Fruit fly (Drosophila melanogaster): Measurements from ENCODE around the gene CG46468.
A peak's percentile ranks its signal among the peaks of the same experiment; 100 is the strongest.

Gene CG46468

dm6 chr2L:9598390-9598789 is 33.2 kb upstream of the CG46468 start (continued):
- TF ChIP-seq E2f2 (GFP tag; IDR thresholded peaks at IDR 0.05) (peak; percentile 49; the same call in 1 of the 2 replicates), onecut (GFP tag; IDR thresholded peaks at IDR 0.05) (peak; percentile 74), dimm (GFP tag; IDR thresholded peaks at IDR 0.05) (peak; percentile 44; the same call in 1 of the 2 replicates), Sox100B (GFP tag; optimal IDR thresholded peaks at IDR 0.05) (peak; percentile 49), Ssrp (tag; optimal IDR thresholded peaks at IDR 0.05) (peak; percentile 71), CG32772 (GFP tag; IDR thresholded peaks at IDR 0.05) (peak; percentile 81), H2.0 (GFP tag; IDR thresholded peaks at IDR 0.05) (peak; percentile 75), wdn (GFP tag; IDR thresholded peaks at IDR 0.05) (no peak), CG8478 (optimal IDR thresholded peaks at IDR 0.05) (no peak), CG10979 (tag; optimal IDR thresholded peaks at IDR 0.05) (peak; percentile 86), CG4360 (GFP tag; IDR thresholded peaks at IDR 0.05) (peak; percentile 66), CG4730 (GFP tag; IDR thresholded peaks at IDR 0.05) (peak; percentile 51; the same call in 1 of the 2 replicates), org-1 (GFP tag; optimal IDR thresholded peaks at IDR 0.05) (peak; percentile 62), CG4424 (GFP tag; optimal IDR thresholded peaks at IDR 0.05) (peak; percentile 76), CG17328 (GFP tag; IDR thresholded peaks at IDR 0.05) (peak; percentile 87), aop (GFP tag; IDR thresholded peaks at IDR 0.05) (no peak), CG16863 (GFP tag; optimal IDR thresholded peaks at IDR 0.05) (peak; percentile 14), CG3847 (GFP tag; IDR thresholded peaks at IDR 0.05) (peak; percentile 56), nmo (GFP tag; optimal IDR thresholded peaks at IDR 0.05) (peak; percentile 76), NK7.1 (GFP tag; optimal IDR thresholded peaks at IDR 0.05) (no peak), bsh (GFP tag; optimal IDR thresholded peaks at IDR 0.05) (peak in 1 of 2 experiments; percentile 76), CG2712 (tag; optimal IDR thresholded peaks at IDR 0.05) (peak; percentile 86), Poxn (GFP tag; IDR thresholded peaks at IDR 0.05) (no peak), CG11456 (GFP tag; IDR thresholded peaks at IDR 0.05) (peak; percentile 70; the same call in 2 of the 3 replicates), Blimp-1 (GFP tag; optimal IDR thresholded peaks at IDR 0.05) (peak; percentile 67), B-H1 (GFP tag; IDR thresholded peaks at IDR 0.05) (peak; percentile 29; the same call in 2 of the 3 replicates), CG8290 (GFP tag; optimal IDR thresholded peaks at IDR 0.05) (peak; percentile 35), CG8290 (tag; optimal IDR thresholded peaks at IDR 0.05) (peak in 1 of 2 experiments; percentile 20), CG10959 (GFP tag; IDR thresholded peaks at IDR 0.05) (peak; percentile 86), Pdp1 (GFP tag; optimal IDR thresholded peaks at IDR 0.05) (peak in 1 of 2 experiments; percentile 1), Xrp1 (GFP tag; IDR thresholded peaks at IDR 0.05) (peak; percentile 94), BEAF-32 (GFP tag; optimal IDR thresholded peaks at IDR 0.05) (no peak), Neu2 (GFP tag; optimal IDR thresholded peaks at IDR 0.05; ENCODE audit: borderline replicate concordance) (no peak), CG1603 (tag; optimal IDR thresholded peaks at IDR 0.05) (peak; percentile 78), Atf-2 (GFP tag; optimal IDR thresholded peaks at IDR 0.05) (no peak), seq (GFP tag; IDR thresholded peaks at IDR 0.05) (peak; percentile 45; the same call in 1 of the 2 replicates), CG10543 (GFP tag; optimal IDR thresholded peaks at IDR 0.05) (no peak), CG14667 (GFP tag; IDR thresholded peaks at IDR 0.05) (peak; percentile 80), btn (GFP tag; optimal IDR thresholded peaks at IDR 0.05) (no peak), ab (GFP tag; optimal IDR thresholded peaks at IDR 0.05) (no peak), CG14710 (tag; optimal IDR thresholded peaks at IDR 0.05) (peak; percentile 78), CG6272 (GFP tag; IDR thresholded peaks at IDR 0.05) (peak; percentile 52; the same call in 1 of the 2 replicates), CG9727 (GFP tag; optimal IDR thresholded peaks at IDR 0.05) (peak; percentile 87), sob (GFP tag; IDR thresholded peaks at IDR 0.05) (peak; percentile 73; the same call in 1 of the 2 replicates), Hsf (GFP tag; optimal IDR thresholded peaks at IDR 0.05) (peak; percentile 49), zf30C (GFP tag; optimal IDR thresholded peaks at IDR 0.05) (peak; percentile 66), CoRest (tag; optimal IDR thresholded peaks at IDR 0.05) (peak; percentile 63), ranshi (GFP tag; IDR thresholded peaks at IDR 0.05) (peak; percentile 74; the same call in 1 of the 2 replicates), Eip74EF (GFP tag; optimal IDR thresholded peaks at IDR 0.05) (peak in 1 of 2 experiments; percentile 5), ash1 (GFP tag; optimal IDR thresholded peaks at IDR 0.05) (no peak), CG15601 (tag; optimal IDR thresholded peaks at IDR 0.05) (peak; percentile 28)
